Fruit fly (Drosophila melanogaster): Measurements from ENCODE around the gene CG15478.

Gene CG15478

dm6 chrX:7695391-7696053, 22.2 kb downstream of the CG15478 start (continued):
- TF ChIP-seq Aef1 (GFP tag; IDR thresholded peaks at IDR 0.05) (peak; percentile 17; the same call in 1 of the 3 replicates), bsh (GFP tag; optimal IDR thresholded peaks at IDR 0.05) (no peak), Sry-β (GFP tag; optimal IDR thresholded peaks at IDR 0.05) (no peak), CG7556 (GFP tag; optimal IDR thresholded peaks at IDR 0.05) (peak; percentile 30), exex (tag; optimal IDR thresholded peaks at IDR 0.05) (peak; percentile 42), Dbx (GFP tag; IDR thresholded peaks at IDR 0.05) (0 out of 3 replicates have a peak, but pooled peaks have one; percentile 35), Hey (tag; optimal IDR thresholded peaks at IDR 0.05) (no peak), row (GFP tag; IDR thresholded peaks at IDR 0.05) (peak; percentile 25; the same call in 1 of the 3 replicates), lilli (GFP tag; optimal IDR thresholded peaks at IDR 0.05) (peak; percentile 11), Oli (tag; optimal IDR thresholded peaks at IDR 0.05) (peak; percentile 10), Drgx (GFP tag; IDR thresholded peaks at IDR 0.05) (peak; percentile 17; the same call in 1 of the 2 replicates), Adf1 (GFP tag; IDR thresholded peaks at IDR 0.05) (no peak), CG4617 (GFP tag; optimal IDR thresholded peaks at IDR 0.05; ENCODE audit: borderline replicate concordance) (no peak), Med (GFP tag) (peak; percentile 18)

dm6 chrX:7694868-7695267, 22.9 kb downstream of the CG15478 start:
- TF ChIP-seq tna (GFP tag; IDR thresholded peaks at IDR 0.05; ENCODE audit: partially characterized antibody) (no peak), CG7372 (GFP tag; IDR thresholded peaks at IDR 0.05) (peak; percentile 92), Med (GFP tag) (peak; percentile 70), gt (GFP tag; IDR thresholded peaks at IDR 0.05) (no peak), HLHmδ (GFP tag; optimal IDR thresholded peaks at IDR 0.05) (peak; percentile 56), yki (optimal IDR thresholded peaks at IDR 0.05) (no peak), CG17361 (GFP tag; IDR thresholded peaks at IDR 0.05) (no peak), Sox100B (GFP tag; optimal IDR thresholded peaks at IDR 0.05) (no peak), so (GFP tag; IDR thresholded peaks at IDR 0.05) (0 out of 3 replicates have a peak, but pooled peaks have one; percentile 38), ken (GFP tag; IDR thresholded peaks at IDR 0.05) (no peak), sc (optimal IDR thresholded peaks at IDR 0.05) (no peak), sc (GFP tag; optimal IDR thresholded peaks at IDR 0.05) (no peak), CG15073 (GFP tag; optimal IDR thresholded peaks at IDR 0.05) (no peak), esg (GFP tag; conservative IDR thresholded peaks at IDR 0.05) (no peak), CG15479 (GFP tag; optimal IDR thresholded peaks at IDR 0.05) (no peak), CG43689 (GFP tag; IDR thresholded peaks at IDR 0.05) (no peak), pb (GFP tag; optimal IDR thresholded peaks at IDR 0.05) (no peak), phol (tag; optimal IDR thresholded peaks at IDR 0.05) (peak; percentile 33), CG11456 (GFP tag; IDR thresholded peaks at IDR 0.05) (no peak), zfh1 (GFP tag; IDR thresholded peaks at IDR 0.05) (0 out of 3 replicates have a peak, but pooled peaks have one; percentile 11), CG9437 (GFP tag; optimal IDR thresholded peaks at IDR 0.05) (peak; percentile 68), Elba2 (GFP tag; optimal IDR thresholded peaks at IDR 0.05) (no peak), Sry-δ (GFP tag; optimal IDR thresholded peaks at IDR 0.05) (no peak), repo (GFP tag; optimal IDR thresholded peaks at IDR 0.05) (no peak), CG3407 (GFP tag; optimal IDR thresholded peaks at IDR 0.05) (no peak), tio (GFP tag; optimal IDR thresholded peaks at IDR 0.05) (no peak), CG10209 (GFP tag; optimal IDR thresholded peaks at IDR 0.05) (no peak), CG3163 (GFP tag; optimal IDR thresholded peaks at IDR 0.05) (peak; percentile 69), lilli (GFP tag; optimal IDR thresholded peaks at IDR 0.05) (no peak), Trl (optimal IDR thresholded peaks at IDR 0.05) (peak; percentile 78 to 87), Trl (GFP tag; optimal IDR thresholded peaks at IDR 0.05) (no peak), Neu2 (GFP tag; optimal IDR thresholded peaks at IDR 0.05; ENCODE audit: borderline replicate concordance) (no peak), CG12769 (tag; optimal IDR thresholded peaks at IDR 0.05) (no peak), CG4360 (GFP tag; IDR thresholded peaks at IDR 0.05) (0 out of 2 replicates have a peak, but pooled peaks have one; percentile 33), Rfx (GFP tag; IDR thresholded peaks at IDR 0.05) (peak; percentile 5; the same call in 1 of the 2 replicates), bbx (GFP tag; IDR thresholded peaks at IDR 0.05; ENCODE audit: partially characterized antibody) (no peak), Asciz (GFP tag; optimal IDR thresholded peaks at IDR 0.05) (peak; percentile 14)

All from whole organism, embryonic.